Worm (Caenorhabditis elegans): Measurements from ENCODE around the gene rpb-6.

The rpb-6 gene

ce11 chrII:10542654-10543456, 36.3 kb upstream of the rpb-6 start (continued):
- peak; percentile 1 for TF ChIP-seq gei-8 (GFP tag; optimal IDR thresholded peaks at IDR 0.05)
- peak; percentile 70 for TF ChIP-seq snpc-1.2 (GFP tag; IDR thresholded peaks at IDR 0.05)
- no peak for TF ChIP-seq nhr-237 (tag; optimal IDR thresholded peaks at IDR 0.05)
- peak; percentile 88 for TF ChIP-seq aha-1 (tag)
- peak; percentile 39; the same call in 1 of the 2 replicates for TF ChIP-seq tra-1 (GFP tag; IDR thresholded peaks at IDR 0.05)
- peak in 1 of 2 experiments; percentile 7 for TF ChIP-seq mdl-1 (tag; optimal IDR thresholded peaks at IDR 0.05)
- TF ChIP-seq ama-1 (optimal IDR thresholded peaks at IDR 0.05) = peak; percentile 90
- no peak for TF ChIP-seq ceh-44 (GFP tag; IDR thresholded peaks at IDR 0.05)
- peak; percentile 11; the same call in 1 of the 2 replicates for TF ChIP-seq tag-97 (GFP tag; IDR thresholded peaks at IDR 0.05)
- TF ChIP-seq dve-1 (tag; optimal IDR thresholded peaks at IDR 0.05; ENCODE audit: insufficient read depth) = peak; percentile 2
- TF ChIP-seq ceh-82 (tag; optimal IDR thresholded peaks at IDR 0.05) = no peak
- TF ChIP-seq dpl-1 (GFP tag; optimal IDR thresholded peaks at IDR 0.05) = no peak
- 0 out of 2 replicates have a peak, but pooled peaks have one; percentile 61 for TF ChIP-seq dmd-8 (GFP tag; IDR thresholded peaks at IDR 0.05)
- peak; percentile 72 for TF ChIP-seq nhr-25 (tag; optimal IDR thresholded peaks at IDR 0.05; ENCODE audit: borderline replicate concordance, insufficient read depth)
- no peak for TF ChIP-seq nhr-28 (tag; optimal IDR thresholded peaks at IDR 0.05)
- peak; percentile 66; the same call in 1 of the 2 replicates for TF ChIP-seq arid-1 (GFP tag; conservative IDR thresholded peaks at IDR 0.05)
- no peak for TF ChIP-seq rbr-2 (tag; optimal IDR thresholded peaks at IDR 0.05)
- peak; percentile 7 for TF ChIP-seq nhr-48 (tag; optimal IDR thresholded peaks at IDR 0.05)
- TF ChIP-seq unc-130 (GFP tag; optimal IDR thresholded peaks at IDR 0.05) = no peak
- TF ChIP-seq egl-27 (tag; optimal IDR thresholded peaks at IDR 0.05) = no peak
- no peak for TF ChIP-seq hlh-11 (tag; optimal IDR thresholded peaks at IDR 0.05)
- no peak for TF ChIP-seq nhr-76 (tag; optimal IDR thresholded peaks at IDR 0.05)
- TF ChIP-seq nhr-102 (tag; optimal IDR thresholded peaks at IDR 0.05) = no peak
- no peak; the same call in 1 of the 2 replicates for TF ChIP-seq Y75B8A.6 (GFP tag; IDR thresholded peaks at IDR 0.05)
- TF ChIP-seq F49E8.2 (tag; optimal IDR thresholded peaks at IDR 0.05; ENCODE audit: borderline replicate concordance) = no peak
- TF ChIP-seq cey-2 (tag; optimal IDR thresholded peaks at IDR 0.05; ENCODE audit: borderline replicate concordance, insufficient read depth) = no peak

- TF ChIP-seq T26A8.4 (GFP tag; IDR thresholded peaks at IDR 0.05) = peak; percentile 6; the same call in 1 of the 2 replicates
- TF ChIP-seq unc-62 (GFP tag; optimal IDR thresholded peaks at IDR 0.05 in 1 of 2) = peak in 1 of 2 experiments; percentile 22
- no peak for TF ChIP-seq unc-62 (tag; optimal IDR thresholded peaks at IDR 0.05)
- no peak for TF ChIP-seq jun-1 (tag; optimal IDR thresholded peaks at IDR 0.05)
- peak; percentile 2 for TF ChIP-seq unc-39 (tag; optimal IDR thresholded peaks at IDR 0.05)
- no peak for TF ChIP-seq nhr-41 (GFP tag; IDR thresholded peaks at IDR 0.05)
- TF ChIP-seq nhr-10 (tag; optimal IDR thresholded peaks at IDR 0.05) = no peak
- no peak for TF ChIP-seq ceh-44 (GFP tag; IDR thresholded peaks at IDR 0.05)
- 0 out of 4 replicates have a peak, but pooled peaks of 1 of the 2 experiments have one; percentile 41 for TF ChIP-seq madf-5 (GFP tag; IDR thresholded peaks at IDR 0.05)
- no peak for TF ChIP-seq hlh-11 (tag; optimal IDR thresholded peaks at IDR 0.05)
- peak; percentile 53 for TF ChIP-seq mxl-3 (GFP tag; optimal IDR thresholded peaks at IDR 0.05)
- peak; percentile 18; the same call in 1 of the 2 replicates for TF ChIP-seq saeg-2 (GFP tag; IDR thresholded peaks at IDR 0.05)
- TF ChIP-seq duxl-1 (tag; optimal IDR thresholded peaks at IDR 0.05; ENCODE audit: poor library complexity) = peak; percentile 42
- TF ChIP-seq lin-13 (GFP tag; optimal IDR thresholded peaks at IDR 0.05) = peak; percentile 40
- peak; percentile 16 for TF ChIP-seq ama-1 (optimal IDR thresholded peaks at IDR 0.05)
- TF ChIP-seq snpc-4 (tag; optimal IDR thresholded peaks at IDR 0.05) = no peak
- peak; percentile 95 for TF ChIP-seq aha-1 (tag)
- TF ChIP-seq pqm-1 (tag; optimal IDR thresholded peaks at IDR 0.05) = no peak
- no peak for TF ChIP-seq attf-4 (tag; optimal IDR thresholded peaks at IDR 0.05)
- TF ChIP-seq ceh-82 (tag; optimal IDR thresholded peaks at IDR 0.05) = no peak
- TF ChIP-seq zfp-2 (tag; optimal IDR thresholded peaks at IDR 0.05) = no peak
- TF ChIP-seq ctbp-1 (GFP tag; IDR thresholded peaks at IDR 0.05) = peak; percentile 45; the same call in 1 of the 2 replicates
- no peak for TF ChIP-seq zip-2 (tag; optimal IDR thresholded peaks at IDR 0.05)
- no peak for TF ChIP-seq sdz-12 (GFP tag; optimal IDR thresholded peaks at IDR 0.05)
- TF ChIP-seq Y5F2A.4 (GFP tag; optimal IDR thresholded peaks at IDR 0.05) = peak; percentile 8
- no peak for TF ChIP-seq snpc-1.2 (GFP tag; IDR thresholded peaks at IDR 0.05)
- TF ChIP-seq nhr-6 (tag; optimal IDR thresholded peaks at IDR 0.05) = no peak
Observed at ce11 chrII:10543457-10544137, 35.6 kb upstream of the rpb-6 start.
